Worm (Caenorhabditis elegans) whole organism, early embryonic: Measurements from ENCODE around the gene M01F1.4.

Experiments
- B0310.2 ChIP-seq: sonication (generic microtip); optimal IDR thresholded peaks from 2 replicates; lab custom pipeline; 2016; ENCODE audit warnings: mild to moderate bottlenecking, missing genetic modification characterization, missing compliant biosample characterization
- F13C5.2 ChIP-seq: sonication (generic microtip); optimal IDR thresholded peaks from 2 replicates; lab custom pipeline; 2017; ENCODE audit warnings: mild to moderate bottlenecking, missing genetic modification characterization, inconsistent platforms, missing compliant biosample characterization
- aly-1 ChIP-seq: sonication (generic microtip); optimal IDR thresholded peaks from 2 replicates; lab custom pipeline; 2016; ENCODE audit warnings: missing genetic modification characterization, missing compliant biosample characterization
- ama-1 ChIP-seq: fragments of 150-350 bp; optimal IDR thresholded peaks from 2 replicates; lab custom pipeline; 2014
- ceh-13 ChIP-seq: fragments of 200-800 bp; sonication (Bioruptor generic); optimal IDR thresholded peaks from 2 replicates; lab custom pipeline; 2018; ENCODE audit warnings: mild to moderate bottlenecking, missing genetic modification characterization, missing compliant biosample characterization
- ets-7 ChIP-seq: sonication (generic microtip); optimal IDR thresholded peaks from 2 replicates; lab custom pipeline; 2016; ENCODE audit warnings: missing genotype, missing genetic modification characterization, missing compliant biosample characterization
- flt-1 ChIP-seq: fragments of 200-800 bp; sonication (Bioruptor generic); IDR thresholded peaks from 2 replicates; pipeline ENCODE4 v1.3.6; 2022; ENCODE audit warnings: missing genetic modification characterization, missing compliant biosample characterization
- hmg-4 ChIP-seq: fragments of 200-800 bp; sonication (Bioruptor generic); optimal IDR thresholded peaks from 2 replicates; lab custom pipeline; 2018; ENCODE audit warnings: mild to moderate bottlenecking, missing genetic modification characterization, missing compliant biosample characterization
- pes-1 ChIP-seq: fragments of 200-800 bp; sonication (Bioruptor generic); IDR thresholded peaks from 2 replicates; pipeline ENCODE4 v1.3.6; 2022; ENCODE audit warnings: missing genetic modification reagents, missing genetic modification characterization, missing compliant biosample characterization
- scrt-1 ChIP-seq: fragments of 200-800 bp; sonication (Bioruptor generic); IDR thresholded peaks from 2 replicates; pipeline ENCODE4 v1.3.6; 2022; ENCODE audit warnings: missing genetic modification characterization, missing compliant biosample characterization
- tbx-11 ChIP-seq: fragments of 200-800 bp; sonication (Bioruptor generic); IDR thresholded peaks from 2 replicates; pipeline ENCODE4 v1.3.6; 2022; ENCODE audit warnings: missing genetic modification characterization, missing compliant biosample characterization
- tbx-37 ChIP-seq: fragments of 200-800 bp; sonication (Bioruptor generic); conservative IDR thresholded peaks from 2 replicates; pipeline ENCODE4 v1.3.6; 2022; ENCODE audit warnings: missing genetic modification reagents, missing genetic modification characterization, missing compliant biosample characterization

- no peak for TF ChIP-seq aly-1
- no peak for TF ChIP-seq tbx-11 (GFP tag; lab: Robert Waterston, UW)
- no peak for TF ChIP-seq flt-1 (GFP tag; lab: Robert Waterston, UW)
- no peak for TF ChIP-seq B0310.2
- TF ChIP-seq ama-1 (lab: Kevin White, UChicago), result no peak
- TF ChIP-seq scrt-1, result no peak
- no peak for TF ChIP-seq hmg-4 (GFP tag; lab: Kevin White, UChicago)
- TF ChIP-seq tbx-37 (GFP tag; lab: Robert Waterston, UW), result no peak
- TF ChIP-seq ets-7 (tag; lab: Kevin White, UChicago), result no peak
- no peak for TF ChIP-seq pes-1
- TF ChIP-seq ceh-13 (GFP tag; lab: Kevin White, UChicago), result no peak
- TF ChIP-seq F13C5.2 (tag; lab: Kevin White, UChicago), result no peak
Observed at ce11 chrIII:3470973-3471372, 38.9 kb downstream of the M01F1.4 start.
